Worm (Caenorhabditis elegans): Measurements from ENCODE around the gene cdf-2.

cdf-2 gene

ce11 chrX:12502582-12502981 lies 35.9 kb upstream of the cdf-2 start:
- 0 out of 2 replicates have a peak, but pooled peaks have one; percentile 50 for TF ChIP-seq klf-2 (GFP tag; conservative IDR thresholded peaks at IDR 0.05)

- peak; percentile 57 for TF ChIP-seq cog-1 (tag; optimal IDR thresholded peaks at IDR 0.05)
- no peak for TF ChIP-seq ref-1 (GFP tag; conservative IDR thresholded peaks at IDR 0.05)
Measured at ce11 chrX:12500777-12501176, 34.1 kb upstream of the cdf-2 start.

DNA sequence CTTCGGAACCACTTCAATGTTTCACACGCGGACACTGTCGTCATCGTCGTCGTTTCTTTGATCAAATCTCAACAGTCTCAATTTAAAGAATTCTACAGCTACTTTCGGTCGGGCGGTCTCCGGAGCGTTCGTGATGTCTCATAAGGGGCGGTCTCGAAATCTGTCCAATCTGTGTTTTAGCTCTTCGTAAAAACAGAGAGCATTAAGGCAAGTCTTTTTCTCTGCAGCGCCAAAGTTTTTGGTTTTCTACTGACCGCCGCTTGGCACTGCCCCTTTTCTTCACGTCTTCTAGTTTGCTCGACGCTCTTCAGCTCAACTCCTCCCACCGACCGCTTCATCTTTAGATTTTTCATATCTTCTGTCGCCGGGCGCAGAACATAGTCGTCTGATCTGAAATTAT lies 25.8 kb upstream of the cdf-2 start, which contains the start of gene lips-1:
Gene lips-1, plus strand, starts transcription at position 301 of the 400 bp plus-strand sequence.
- no peak for TF ChIP-seq cog-1 (tag; optimal IDR thresholded peaks at IDR 0.05)
- no peak for TF ChIP-seq T22C8.4 (GFP tag; IDR thresholded peaks at IDR 0.05)
- TF ChIP-seq klf-2 (GFP tag; conservative IDR thresholded peaks at IDR 0.05) = no peak
- no peak for TF ChIP-seq ref-1 (GFP tag; conservative IDR thresholded peaks at IDR 0.05)
- no peak for TF ChIP-seq flt-1 (GFP tag; IDR thresholded peaks at IDR 0.05)
- no peak for TF ChIP-seq med-1 (GFP tag; optimal IDR thresholded peaks at IDR 0.05; ENCODE audit: insufficient read depth)
- no peak for TF ChIP-seq ztf-29 (GFP tag; IDR thresholded peaks at IDR 0.05)
- no peak for TF ChIP-seq tab-1 (GFP tag; IDR thresholded peaks at IDR 0.05)

- TF ChIP-seq med-1 (GFP tag; optimal IDR thresholded peaks at IDR 0.05; ENCODE audit: insufficient read depth) (no peak), T22C8.4 (GFP tag; IDR thresholded peaks at IDR 0.05) (no peak), flt-1 (GFP tag; IDR thresholded peaks at IDR 0.05) (no peak), tab-1 (GFP tag; IDR thresholded peaks at IDR 0.05) (no peak), ref-1 (GFP tag; conservative IDR thresholded peaks at IDR 0.05) (no peak), cog-1 (tag; optimal IDR thresholded peaks at IDR 0.05) (no peak), ztf-29 (GFP tag; IDR thresholded peaks at IDR 0.05) (no peak), klf-2 (GFP tag; conservative IDR thresholded peaks at IDR 0.05) (no peak), ztf-23 (GFP tag; IDR thresholded peaks at IDR 0.05) (no peak)
Measured at ce11 chrX:12491138-12491537, 24.4 kb upstream of the cdf-2 start.

DNA sequence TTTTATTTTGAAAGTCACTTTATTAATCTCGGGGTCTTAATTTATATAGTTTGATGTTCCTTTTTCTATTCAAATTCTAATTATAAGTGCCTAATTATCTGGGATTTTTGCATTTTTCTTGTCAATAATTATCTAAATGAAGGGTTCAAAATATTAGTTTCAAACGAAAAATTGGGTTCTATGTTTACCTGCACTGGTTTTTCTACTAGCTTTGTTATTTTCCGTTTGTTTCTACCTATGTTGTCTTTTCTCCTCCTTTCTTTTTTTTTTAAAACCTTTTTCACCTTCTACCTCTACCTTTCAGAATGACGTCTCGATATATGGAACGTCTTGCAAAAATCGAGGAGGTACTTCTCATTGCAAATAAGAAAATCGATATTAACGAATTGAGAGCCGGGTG lies 18.0 kb upstream of the cdf-2 start, which contains the start of gene tbc-13:
Gene tbc-13, plus strand, starts transcription at position 301 of the 400 bp plus-strand sequence.
- no peak for TF ChIP-seq flt-1 (GFP tag; IDR thresholded peaks at IDR 0.05)
- no peak for TF ChIP-seq ztf-29 (GFP tag; IDR thresholded peaks at IDR 0.05)
- no peak for TF ChIP-seq med-1 (GFP tag; optimal IDR thresholded peaks at IDR 0.05; ENCODE audit: insufficient read depth)
- TF ChIP-seq cog-1 (tag; optimal IDR thresholded peaks at IDR 0.05) = no peak
- no peak for TF ChIP-seq T22C8.4 (GFP tag; IDR thresholded peaks at IDR 0.05)
- TF ChIP-seq ref-1 (GFP tag; conservative IDR thresholded peaks at IDR 0.05) = no peak
- no peak for TF ChIP-seq tab-1 (GFP tag; IDR thresholded peaks at IDR 0.05)
- TF ChIP-seq ztf-23 (GFP tag; IDR thresholded peaks at IDR 0.05) = no peak
- TF ChIP-seq klf-2 (GFP tag; conservative IDR thresholded peaks at IDR 0.05) = no peak

ce11 chrX:12484078-12484477 lies 17.4 kb upstream of the cdf-2 start:
- no peak for TF ChIP-seq ztf-23 (GFP tag; IDR thresholded peaks at IDR 0.05)
- no peak for TF ChIP-seq flt-1 (GFP tag; IDR thresholded peaks at IDR 0.05)

DNA sequence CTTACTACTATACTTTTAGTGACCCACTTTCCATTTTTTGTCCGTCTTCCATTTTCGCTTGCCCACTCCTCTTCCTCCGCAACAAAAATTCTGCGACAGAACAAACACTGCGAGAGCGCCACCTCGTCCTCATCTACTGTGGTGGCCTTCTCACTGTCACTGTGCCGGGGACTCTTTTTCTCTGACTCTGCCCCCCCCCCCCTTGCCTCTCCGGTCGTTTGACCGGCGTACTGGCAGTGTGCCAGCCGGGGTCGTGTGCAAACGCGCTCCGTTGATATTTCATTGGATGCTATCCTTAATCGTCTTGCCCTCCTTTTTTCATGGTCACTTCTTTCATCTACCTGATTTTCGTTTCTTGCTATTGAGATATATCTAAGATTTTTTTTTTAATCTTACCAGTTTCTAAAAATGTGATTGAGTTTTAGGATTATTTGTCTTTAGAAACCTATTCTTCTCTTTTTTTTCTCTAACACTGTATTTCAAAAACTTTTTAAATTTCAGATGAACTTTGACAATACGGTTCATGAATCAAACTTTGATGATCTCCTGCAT lies 13.8 kb upstream of the cdf-2 start, which contains the start of gene atf-6:
Gene atf-6, plus strand, starts transcription at position 502 of the 552 bp plus-strand sequence.
- no peak for TF ChIP-seq klf-2 (GFP tag; conservative IDR thresholded peaks at IDR 0.05)
- peak; percentile 63 for TF ChIP-seq cog-1 (tag; optimal IDR thresholded peaks at IDR 0.05)
- no peak for TF ChIP-seq med-1 (GFP tag; optimal IDR thresholded peaks at IDR 0.05; ENCODE audit: insufficient read depth)
- 0 out of 2 replicates have a peak, but pooled peaks have one; percentile 37 for TF ChIP-seq ref-1 (GFP tag; conservative IDR thresholded peaks at IDR 0.05)
- peak; percentile 74 for TF ChIP-seq flt-1 (GFP tag; IDR thresholded peaks at IDR 0.05)
- 0 out of 2 replicates have a peak, but pooled peaks have one; percentile 50 for TF ChIP-seq ztf-23 (GFP tag; IDR thresholded peaks at IDR 0.05)
- TF ChIP-seq ztf-29 (GFP tag; IDR thresholded peaks at IDR 0.05) = no peak
- TF ChIP-seq tab-1 (GFP tag; IDR thresholded peaks at IDR 0.05) = 0 out of 2 replicates have a peak, but pooled peaks have one; percentile 69
- TF ChIP-seq T22C8.4 (GFP tag; IDR thresholded peaks at IDR 0.05) = no peak

- TF ChIP-seq ref-1 (GFP tag; conservative IDR thresholded peaks at IDR 0.05) (no peak), T22C8.4 (GFP tag; IDR thresholded peaks at IDR 0.05) (no peak), klf-2 (GFP tag; conservative IDR thresholded peaks at IDR 0.05) (no peak)
Measured at ce11 chrX:12479027-12479426, 12.3 kb upstream of the cdf-2 start.

DNA sequence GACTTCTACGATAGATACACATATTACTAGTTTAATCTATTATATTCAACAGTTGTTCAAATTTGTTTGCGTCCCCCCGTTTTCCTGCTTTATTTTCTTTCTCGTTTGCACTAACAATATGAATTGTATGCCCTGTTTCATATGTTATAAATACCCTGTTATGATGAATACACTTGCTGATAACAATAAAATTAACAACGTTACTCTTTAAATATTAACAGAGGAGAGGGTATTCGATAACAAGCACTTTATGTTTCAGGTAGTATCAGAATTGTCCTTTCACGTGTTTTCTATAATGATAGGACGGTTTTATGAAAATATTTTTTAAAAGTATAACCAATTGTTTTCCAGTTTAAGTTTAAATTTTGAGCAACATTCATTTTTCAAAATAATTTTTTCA lies 11.7 kb upstream of the cdf-2 start:
- TF ChIP-seq ztf-23 (GFP tag; IDR thresholded peaks at IDR 0.05) (no peak), cog-1 (tag; optimal IDR thresholded peaks at IDR 0.05) (no peak), ztf-29 (GFP tag; IDR thresholded peaks at IDR 0.05) (no peak), tab-1 (GFP tag; IDR thresholded peaks at IDR 0.05) (no peak), ref-1 (GFP tag; conservative IDR thresholded peaks at IDR 0.05) (no peak), flt-1 (GFP tag; IDR thresholded peaks at IDR 0.05) (no peak), klf-2 (GFP tag; conservative IDR thresholded peaks at IDR 0.05) (no peak), T22C8.4 (GFP tag; IDR thresholded peaks at IDR 0.05) (no peak), med-1 (GFP tag; optimal IDR thresholded peaks at IDR 0.05; ENCODE audit: insufficient read depth) (no peak)

DNA sequence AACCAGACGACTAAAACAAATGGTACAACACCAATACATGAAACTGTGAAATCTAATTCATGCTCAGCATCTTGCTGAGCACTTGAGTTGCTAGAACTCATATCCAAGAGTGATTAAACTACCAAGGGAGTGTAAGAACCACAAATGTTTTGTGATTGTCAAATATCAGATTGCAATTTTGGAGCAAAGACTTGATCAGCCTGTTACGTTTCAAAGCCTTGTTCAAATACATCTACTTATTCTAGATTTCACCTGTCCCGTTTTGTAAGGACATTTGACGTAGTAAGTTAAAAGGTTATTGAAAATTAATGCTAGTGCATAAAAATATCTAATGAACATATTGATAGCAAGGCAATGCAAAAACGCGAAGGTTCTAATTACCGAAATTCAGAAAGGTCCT lies 10.6 kb upstream of the cdf-2 start, which contains the start of gene F45E6.1:
Gene F45E6.1, minus strand, starts transcription at position 101 of the 400 bp plus-strand sequence.
- TF ChIP-seq ztf-23 (GFP tag; IDR thresholded peaks at IDR 0.05) (no peak), tab-1 (GFP tag; IDR thresholded peaks at IDR 0.05) (no peak), T22C8.4 (GFP tag; IDR thresholded peaks at IDR 0.05) (no peak), flt-1 (GFP tag; IDR thresholded peaks at IDR 0.05) (no peak), med-1 (GFP tag; optimal IDR thresholded peaks at IDR 0.05; ENCODE audit: insufficient read depth) (no peak)

DNA sequence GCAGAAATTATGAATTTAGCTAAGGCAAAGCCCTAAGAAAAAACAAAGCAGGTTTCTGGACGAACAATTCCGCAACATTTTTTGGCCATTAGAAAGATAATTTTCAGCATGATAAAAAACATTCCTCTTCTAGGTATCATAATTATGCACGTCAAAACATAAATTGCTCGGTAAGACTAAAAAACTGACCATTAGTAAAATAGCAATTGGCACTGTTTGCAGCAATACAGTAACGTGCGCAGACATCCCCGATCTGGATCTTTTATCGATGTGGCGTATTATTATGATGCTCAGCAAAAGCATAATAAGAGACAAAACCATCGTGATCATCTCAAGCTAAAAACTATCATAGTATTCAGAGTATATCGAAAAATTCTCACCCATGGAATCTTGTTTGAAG lies 9.7 kb upstream of the cdf-2 start:
- no peak for TF ChIP-seq cog-1 (tag; optimal IDR thresholded peaks at IDR 0.05)
- TF ChIP-seq ztf-29 (GFP tag; IDR thresholded peaks at IDR 0.05) = no peak
- no peak for TF ChIP-seq flt-1 (GFP tag; IDR thresholded peaks at IDR 0.05)
- no peak for TF ChIP-seq ref-1 (GFP tag; conservative IDR thresholded peaks at IDR 0.05)
- TF ChIP-seq T22C8.4 (GFP tag; IDR thresholded peaks at IDR 0.05) = no peak
- TF ChIP-seq med-1 (GFP tag; optimal IDR thresholded peaks at IDR 0.05; ENCODE audit: insufficient read depth) = no peak
- TF ChIP-seq tab-1 (GFP tag; IDR thresholded peaks at IDR 0.05) = no peak

Measured in whole organism, midembryonic.